Fruit fly (Drosophila melanogaster) whole organism, prepupa: Measurements from ENCODE around the gene dysc.

ENCODE experiments used
- CG10631 ChIP-seq: fragments of 200-800 bp; sonication (Bioruptor generic); optimal IDR thresholded peaks from 2 replicates; lab custom pipeline; 2016; ENCODE audit warnings: missing biosample characterization, missing genetic modification characterization
- CG10669 ChIP-seq: fragments of 200-800 bp; sonication (Bioruptor generic); optimal IDR thresholded peaks from 3 replicates; lab custom pipeline; 2018; ENCODE audit warnings: missing biosample characterization, mild to moderate bottlenecking, missing genetic modification characterization, moderate library complexity
- CG11294 ChIP-seq: fragments of 200-800 bp; sonication (Bioruptor generic); IDR thresholded peaks from 2 replicates; pipeline ENCODE4 v1.3.6; 2022; ENCODE audit warnings: missing biosample characterization, missing genetic modification characterization
- CG11902 ChIP-seq: fragments of 200-800 bp; sonication (Bioruptor generic); optimal IDR thresholded peaks from 3 replicates; lab custom pipeline; 2016; ENCODE audit warnings: missing biosample characterization, missing genetic modification characterization
- CG15336 ChIP-seq: fragments of 200-800 bp; sonication (Bioruptor generic); IDR thresholded peaks from 2 replicates; pipeline ENCODE4 v1.3.6; 2022; ENCODE audit warnings: missing biosample characterization, missing genetic modification characterization
- CG1621 ChIP-seq: fragments of 200-800 bp; sonication (Bioruptor generic); optimal IDR thresholded peaks from 3 replicates; lab custom pipeline; 2018; ENCODE audit warnings: missing biosample characterization, mild to moderate bottlenecking, missing genetic modification characterization
- CG16779 ChIP-seq: fragments of 200-800 bp; sonication (Bioruptor generic); optimal IDR thresholded peaks from 3 replicates; lab custom pipeline; 2017; ENCODE audit warnings: missing biosample characterization, mild to moderate bottlenecking, missing genetic modification characterization
- CG3032 ChIP-seq: fragments of 200-800 bp; optimal IDR thresholded peaks from 2 replicates; lab custom pipeline; 2019; ENCODE audit warnings: missing biosample characterization, mild to moderate bottlenecking, missing genetic modification characterization, moderate library complexity
- CG31627 ChIP-seq: fragments of 200-800 bp; sonication (Bioruptor generic); optimal IDR thresholded peaks from 3 replicates; lab custom pipeline; 2016; ENCODE audit warnings: missing biosample characterization, missing genetic modification characterization
- CG34406 ChIP-seq: fragments of 200-800 bp; sonication (Bioruptor generic); optimal IDR thresholded peaks from 3 replicates; lab custom pipeline; 2016; ENCODE audit warnings: missing biosample characterization, missing genetic modification characterization
- CG4318 ChIP-seq: fragments of 200-800 bp; sonication (Bioruptor generic); optimal IDR thresholded peaks from 3 replicates; lab custom pipeline; 2017; ENCODE audit warnings: missing biosample characterization, mild to moderate bottlenecking, missing genetic modification characterization
- CG6163 ChIP-seq: fragments of 200-800 bp; sonication (Bioruptor generic); IDR thresholded peaks from 3 replicates; pipeline ENCODE4 v1.3.6; 2022; ENCODE audit warnings: missing biosample characterization, missing genetic modification characterization
- CG6276 ChIP-seq: fragments of 200-800 bp; sonication (Bioruptor generic); optimal IDR thresholded peaks from 2 replicates; lab custom pipeline; 2017; ENCODE audit warnings: missing biosample characterization, mild to moderate bottlenecking, missing genetic modification characterization
- CG6792 ChIP-seq: fragments of 200-800 bp; sonication (Bioruptor generic); optimal IDR thresholded peaks from 3 replicates; lab custom pipeline; 2016; ENCODE audit warnings: missing biosample characterization, missing genetic modification characterization
- CG6808 ChIP-seq: fragments of 200-800 bp; sonication (Bioruptor generic); optimal IDR thresholded peaks from 3 replicates; lab custom pipeline; 2017; ENCODE audit warnings: missing biosample characterization, missing genetic modification characterization, mild to moderate bottlenecking, moderate library complexity, missing genetic modification reagents
- CG7368 ChIP-seq: fragments of 200-800 bp; sonication (Bioruptor generic); optimal IDR thresholded peaks from 3 replicates; lab custom pipeline; 2016; ENCODE audit warnings: missing biosample characterization, missing genetic modification characterization
- CG8119 ChIP-seq: fragments of 200-800 bp; sonication (Bioruptor generic); IDR thresholded peaks from 3 replicates; pipeline ENCODE4 v1.3.6; 2022; ENCODE audit warnings: missing biosample characterization, missing genetic modification characterization
- CG8632 ChIP-seq: fragments of 200-800 bp; sonication (Bioruptor generic); optimal IDR thresholded peaks from 3 replicates; lab custom pipeline; 2016; ENCODE audit warnings: missing biosample characterization, missing genetic modification characterization
- Ets96B ChIP-seq: fragments of 200-800 bp; optimal IDR thresholded peaks from 2 replicates; lab custom pipeline; 2019; ENCODE audit warnings: missing biosample characterization, mild to moderate bottlenecking, missing genetic modification characterization, moderate library complexity
- Gug ChIP-seq: fragments of 200-800 bp; sonication (Bioruptor generic); IDR thresholded peaks from 2 replicates; pipeline ENCODE4 v1.3.6; 2022; ENCODE audit warnings: missing biosample characterization, missing genetic modification characterization
- Hr38 ChIP-seq: sonication (Bioruptor generic); optimal IDR thresholded peaks from 2 replicates; lab custom pipeline; 2016; ENCODE audit warnings: missing biosample characterization, missing genetic modification characterization
- Hr39 ChIP-seq: fragments of 200-800 bp; sonication (Bioruptor generic); optimal IDR thresholded peaks from 2 replicates; lab custom pipeline; 2016; ENCODE audit warnings: missing biosample characterization, missing genetic modification characterization
- Hr4 ChIP-seq: fragments of 200-800 bp; sonication (Bioruptor generic); optimal IDR thresholded peaks from 3 replicates; lab custom pipeline; 2016; ENCODE audit warnings: missing biosample characterization, missing genetic modification characterization
- Met ChIP-seq: fragments of 200-800 bp; sonication (Bioruptor generic); optimal IDR thresholded peaks from 3 replicates; lab custom pipeline; 2016; ENCODE audit warnings: missing biosample characterization, missing genetic modification characterization
- OdsH ChIP-seq: fragments of 200-800 bp; sonication (Bioruptor generic); optimal IDR thresholded peaks from 3 replicates; lab custom pipeline; 2016; ENCODE audit warnings: missing biosample characterization, missing genetic modification characterization
- Smox ChIP-seq: fragments of 200-800 bp; sonication (Bioruptor generic); optimal IDR thresholded peaks from 3 replicates; lab custom pipeline; 2016; ENCODE audit warnings: missing biosample characterization, missing genetic modification characterization
- Sox102F ChIP-seq: fragments of 200-800 bp; sonication (Bioruptor generic); optimal IDR thresholded peaks from 2 replicates; lab custom pipeline; 2016; ENCODE audit warnings: missing biosample characterization, mild to moderate bottlenecking, missing genetic modification characterization
- Sox14 ChIP-seq: fragments of 200-800 bp; sonication (Bioruptor generic); optimal IDR thresholded peaks from 3 replicates; lab custom pipeline; 2016; ENCODE audit warnings: missing biosample characterization, missing genetic modification characterization
- achi ChIP-seq: fragments of 200-800 bp; sonication (Bioruptor generic); optimal IDR thresholded peaks from 3 replicates; lab custom pipeline; 2016; ENCODE audit warnings: missing biosample characterization, missing genetic modification characterization
- acj6 ChIP-seq: fragments of 200-800 bp; sonication (Bioruptor generic); optimal IDR thresholded peaks from 3 replicates; lab custom pipeline; 2016; ENCODE audit warnings: missing biosample characterization, missing genetic modification characterization
- cyc ChIP-seq: fragments of 200-800 bp; sonication (Bioruptor generic); optimal IDR thresholded peaks from 3 replicates; lab custom pipeline; 2016; ENCODE audit warnings: missing biosample characterization, missing genetic modification characterization
- dac ChIP-seq: fragments of 200-800 bp; sonication (Bioruptor generic); optimal IDR thresholded peaks from 2 replicates; lab custom pipeline; 2017; ENCODE audit warnings: missing biosample characterization, mild to moderate bottlenecking, missing genetic modification characterization
- dsx ChIP-seq: fragments of 200-800 bp; optimal IDR thresholded peaks from 3 replicates; lab custom pipeline; 2019; ENCODE audit warnings: missing biosample characterization, mild to moderate bottlenecking, missing genetic modification characterization, moderate library complexity; ENCODE audit not compliant: poor library complexity, severe bottlenecking
- esn ChIP-seq: fragments of 200-800 bp; sonication (Bioruptor generic); optimal IDR thresholded peaks from 2 replicates; lab custom pipeline; 2016; ENCODE audit warnings: missing biosample characterization, mild to moderate bottlenecking, missing genetic modification characterization, moderate library complexity
- fd85E ChIP-seq: fragments of 200-800 bp; sonication (Bioruptor generic); optimal IDR thresholded peaks from 3 replicates; lab custom pipeline; 2016; ENCODE audit warnings: missing biosample characterization, missing genetic modification characterization
- lz ChIP-seq: fragments of 200-800 bp; sonication (Bioruptor generic); optimal IDR thresholded peaks from 3 replicates; lab custom pipeline; 2016; ENCODE audit warnings: missing biosample characterization, missing genetic modification characterization
- net ChIP-seq: fragments of 200-800 bp; sonication (Bioruptor generic); optimal IDR thresholded peaks from 3 replicates; lab custom pipeline; 2016; ENCODE audit warnings: missing biosample characterization, missing genetic modification characterization
- pdm3 ChIP-seq: fragments of 200-800 bp; sonication (Bioruptor generic); optimal IDR thresholded peaks from 3 replicates; lab custom pipeline; 2016; ENCODE audit warnings: missing biosample characterization, missing genetic modification characterization
- salr ChIP-seq, 2 experiments: fragments of 200-800 bp; sonication (Bioruptor generic); optimal IDR thresholded peaks; 3 replicates each; lab custom pipeline; 2016 to 2018; ENCODE audit warnings: missing biosample characterization in 2 of 2, missing genetic modification characterization in 2 of 2, mild to moderate bottlenecking in 1 of 2
- ss ChIP-seq, 2 experiments: fragments of 200-800 bp; sonication (Bioruptor generic); optimal IDR thresholded peaks; 2 replicates in 1 of 2; 3 replicates in 1 of 2; lab custom pipeline; 2017 to 2018; ENCODE audit warnings: mild to moderate bottlenecking in 2 of 2, missing biosample characterization in 2 of 2, missing genetic modification characterization in 2 of 2, moderate library complexity in 1 of 2
- svp ChIP-seq: fragments of 200-800 bp; sonication (Bioruptor generic); peaks from one replicate; lab custom pipeline; 2016; ENCODE audit warnings: missing biosample characterization, missing genetic modification characterization
- vri ChIP-seq: fragments of 200-800 bp; sonication (Bioruptor generic); optimal IDR thresholded peaks from 3 replicates; lab custom pipeline; 2016; ENCODE audit warnings: missing biosample characterization, mild to moderate bottlenecking, missing genetic modification characterization

Gene dysc

dm6 chr3L:13949440-13950066 lies 46.5 kb upstream of the dysc start (continued):
- TF ChIP-seq svp (GFP tag; lab: Kevin White, UChicago) (no peak), CG3032 (no peak), fd85E (GFP tag; lab: Kevin White, UChicago) (no peak), CG1621 (tag; lab: Kevin White, UChicago) (no peak), salr (GFP tag; optimal IDR thresholded peaks at IDR 0.05; lab: Kevin White, UChicago) (no peak), pdm3 (GFP tag; lab: Kevin White, UChicago) (peak; percentile 35), CG8119 (GFP tag; lab: Robert Waterston, UW) (peak; percentile 81), CG6808 (GFP tag; lab: Kevin White, UChicago) (no peak), CG10669 (GFP tag; lab: Kevin White, UChicago) (peak; percentile 19), CG16779 (tag; lab: Kevin White, UChicago) (no peak), dsx (GFP tag; lab: Kevin White, UChicago) (no peak), dac (GFP tag; lab: Kevin White, UChicago) (no peak), cyc (no peak), Sox14 (peak; percentile 46), Hr39 (GFP tag; lab: Kevin White, UChicago) (peak; percentile 29), OdsH (no peak), CG6276 (GFP tag; lab: Kevin White, UChicago) (peak; percentile 73), CG34406 (GFP tag; lab: Kevin White, UChicago) (peak; percentile 49), achi (GFP tag; lab: Kevin White, UChicago) (peak; percentile 46), CG8632 (peak; percentile 51), CG15336 (GFP tag; lab: Robert Waterston, UW) (peak; percentile 87), Smox (GFP tag; lab: Kevin White, UChicago) (peak; percentile 36), esn (GFP tag; lab: Kevin White, UChicago) (peak; percentile 45), Hr4 (GFP tag; lab: Kevin White, UChicago) (peak; percentile 29), CG6792 (GFP tag; lab: Kevin White, UChicago) (peak; percentile 44), Gug (GFP tag; lab: Robert Waterston, UW) (no peak), Hr38 (GFP tag; lab: Kevin White, UChicago) (no peak), CG4318 (GFP tag; lab: Kevin White, UChicago) (no peak), ss (GFP tag; optimal IDR thresholded peaks at IDR 0.05; lab: Kevin White, UChicago) (no peak), lz (peak; percentile 42), CG31627 (GFP tag; lab: Kevin White, UChicago) (peak; percentile 38), CG11902 (GFP tag; lab: Kevin White, UChicago) (no peak), CG6163 (GFP tag; lab: Robert Waterston, UW) (peak; percentile 69), CG11294 (GFP tag; lab: Robert Waterston, UW) (no peak), vri (GFP tag; lab: Kevin White, UChicago) (peak; percentile 14), CG10631 (GFP tag; lab: Kevin White, UChicago) (no peak), Met (no peak), CG7368 (GFP tag; lab: Kevin White, UChicago) (no peak), net (GFP tag; lab: Kevin White, UChicago) (peak; percentile 54), acj6 (GFP tag; lab: Kevin White, UChicago) (peak; percentile 27), Sox102F (GFP tag; lab: Kevin White, UChicago) (peak; percentile 31), Ets96B (tag; lab: Kevin White, UChicago) (no peak)
